Worm (Caenorhabditis elegans) whole organism, late embryonic: ENCODE results near the gene ZK856.18.

Source experiments
- ceh-19 ChIP-seq: fragments of 200-800 bp; sonication (Bioruptor generic); optimal IDR thresholded peaks from 2 replicates; lab custom pipeline; 2018; ENCODE audit warnings: mild to moderate bottlenecking, missing genetic modification characterization, missing compliant biosample characterization
- ceh-34 ChIP-seq: sonication (generic microtip); optimal IDR thresholded peaks from 2 replicates; lab custom pipeline; 2016; ENCODE audit warnings: mild to moderate bottlenecking, missing genetic modification characterization, missing compliant biosample characterization
- ets-4 ChIP-seq: sonication (generic microtip); optimal IDR thresholded peaks from 2 replicates; lab custom pipeline; 2016; ENCODE audit warnings: missing genetic modification characterization, missing compliant biosample characterization
- fkh-10 ChIP-seq: fragments of 150-350 bp; optimal IDR thresholded peaks from 2 replicates; lab custom pipeline; 2014; ENCODE audit warnings: missing biosample characterization, missing genetic modification reagents, missing genetic modification characterization
- hlh-15 ChIP-seq: sonication (generic microtip); optimal IDR thresholded peaks from 2 replicates; lab custom pipeline; 2016; ENCODE audit warnings: missing genetic modification characterization, missing compliant biosample characterization
- pros-1 ChIP-seq: fragments of 150-350 bp; optimal IDR thresholded peaks from 2 replicates; lab custom pipeline; 2014; ENCODE audit warnings: missing biosample characterization, missing genetic modification reagents, missing genetic modification characterization
- syd-9 ChIP-seq: sonication (generic microtip); optimal IDR thresholded peaks from 2 replicates; lab custom pipeline; 2016; ENCODE audit warnings: mild to moderate bottlenecking, missing genetic modification characterization, moderate library complexity, missing compliant biosample characterization
- unc-3 ChIP-seq, 2 experiments: fragments of 200-800 bp in 1 of 2; sonication (Bioruptor generic) in 1 of 2; sonication (generic microtip) in 1 of 2; conservative IDR thresholded peaks in 1 of 2; optimal IDR thresholded peaks in 1 of 2; 2 replicates each; pipeline versions ENCODE4 v1.3.6 to Lab custom; 2016 to 2022; ENCODE audit warnings: missing compliant biosample characterization in 2 of 2, missing genetic modification characterization in 2 of 2, missing genetic modification reagents in 1 of 2

- TF ChIP-seq hlh-15 (tag; lab: Kevin White, UChicago), result no peak
- no peak for TF ChIP-seq pros-1 (tag; lab: Kevin White, UChicago)
- no peak for TF ChIP-seq fkh-10 (GFP tag; lab: Kevin White, UChicago)
- TF ChIP-seq syd-9 (tag; lab: Kevin White, UChicago), result no peak
- TF ChIP-seq unc-3 (GFP tag; conservative IDR thresholded peaks at IDR 0.05; lab: Robert Waterston, UW), result no peak
- TF ChIP-seq unc-3 (tag; optimal IDR thresholded peaks at IDR 0.05; lab: Kevin White, UChicago), result peak; percentile 32
- TF ChIP-seq ceh-34 (tag; lab: Kevin White, UChicago), result peak; percentile 24
- no peak for TF ChIP-seq ets-4
- TF ChIP-seq ceh-19 (GFP tag; lab: Kevin White, UChicago), result peak; percentile 31
These were observed 11.2 kb downstream of the ZK856.18 start for ce11 chrV:10174632-10175075.
